Worm (Caenorhabditis elegans): Measurements from ENCODE around the gene stc-1.

DNA sequence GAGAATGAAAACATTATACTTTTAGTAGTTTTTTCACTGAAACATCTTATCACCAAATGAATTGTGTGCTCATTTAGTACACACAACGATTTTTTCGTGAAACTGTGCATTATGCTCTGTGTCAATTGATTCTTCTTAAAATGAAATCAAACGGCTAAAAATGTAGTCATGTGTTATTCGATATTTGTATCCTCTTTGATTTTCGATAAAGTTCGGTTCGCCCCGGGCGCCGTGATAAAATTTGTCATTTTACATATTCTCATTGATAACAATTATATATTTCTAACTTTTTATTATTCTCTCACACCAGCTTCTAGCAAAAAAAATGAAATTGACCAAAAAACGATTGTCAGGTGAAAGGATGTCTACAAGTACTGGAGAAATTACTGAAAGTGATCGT is 51.2 kb downstream of the stc-1 start, which contains the start of gene ctg-2:
- TF ChIP-seq ama-1 (optimal IDR thresholded peaks at IDR 0.05): no peak
- no peak for TF ChIP-seq ama-1 (GFP tag; optimal IDR thresholded peaks at IDR 0.05)
- TF ChIP-seq bed-1 (GFP tag; IDR thresholded peaks at IDR 0.05): no peak
- no peak for TF ChIP-seq repo-1 (tag; optimal IDR thresholded peaks at IDR 0.05)
- no peak for TF ChIP-seq mcd-1 (GFP tag; IDR thresholded peaks at IDR 0.05)
- no peak for TF ChIP-seq F22D6.2 (tag; optimal IDR thresholded peaks at IDR 0.05)
- TF ChIP-seq D2030.7 (GFP tag; IDR thresholded peaks at IDR 0.05): no peak
- no peak for TF ChIP-seq unc-130 (GFP tag; optimal IDR thresholded peaks at IDR 0.05)
- no peak for TF ChIP-seq nfya-2 (GFP tag; IDR thresholded peaks at IDR 0.05)
- TF ChIP-seq F33H1.4 (GFP tag; IDR thresholded peaks at IDR 0.05): no peak
- TF ChIP-seq ceh-100 (GFP tag; IDR thresholded peaks at IDR 0.05): no peak

All from whole organism, young adult.